Worm (Caenorhabditis elegans) whole organism, L4 larva: ENCODE data around the gene srx-13.

Experiments
- F26F4.8 ChIP-seq: fragments of 200-800 bp; sonication (Bioruptor generic); conservative IDR thresholded peaks from 2 replicates; pipeline ENCODE4 v1.3.6; 2022; ENCODE audit warnings: missing genetic modification characterization, missing compliant biosample characterization
- F44E2.7 ChIP-seq: fragments of 200-800 bp; sonication (Bioruptor generic); IDR thresholded peaks from 2 replicates; pipeline ENCODE4 v2.1.2; 2022; ENCODE audit warnings: missing genetic modification characterization, missing compliant biosample characterization
- T26A8.4 ChIP-seq: fragments of 200-800 bp; sonication (Bioruptor generic); IDR thresholded peaks from 2 replicates; pipeline ENCODE4 v1.3.6; 2022; ENCODE audit warnings: missing genetic modification characterization, missing compliant biosample characterization
- aha-1 ChIP-seq: fragments of 150-350 bp; peaks from one replicate; lab custom pipeline; 2014; ENCODE audit warnings: missing biosample characterization, missing genetic modification characterization
- aly-2 ChIP-seq: sonication (generic microtip); optimal IDR thresholded peaks from 2 replicates; lab custom pipeline; 2018; ENCODE audit warnings: missing biosample characterization, missing genetic modification characterization
- attf-4 ChIP-seq: sonication (generic microtip); optimal IDR thresholded peaks from 3 replicates; lab custom pipeline; 2017; ENCODE audit warnings: missing biosample characterization, missing genetic modification characterization
- ceh-32 ChIP-seq: sonication (generic microtip); optimal IDR thresholded peaks from 2 replicates; lab custom pipeline; 2016; ENCODE audit warnings: mild to moderate bottlenecking, missing genetic modification characterization, missing compliant biosample characterization; ENCODE audit not compliant: poor library complexity
- daf-16 ChIP-seq, 3 experiments: sonication (generic microtip); optimal IDR thresholded peaks; 2 replicates each; lab custom pipeline; 2016 to 2017; ENCODE audit warnings: missing genetic modification characterization in 3 of 3, missing genetic modification reagents in 3 of 3, mild to moderate bottlenecking in 2 of 3, missing compliant biosample characterization in 2 of 3, missing biosample characterization in 1 of 3, moderate library complexity in 1 of 3
- dmd-6 ChIP-seq: fragments of 200-800 bp; sonication (Bioruptor generic); IDR thresholded peaks from 2 replicates; pipeline ENCODE4 v1.3.6; 2022; ENCODE audit warnings: missing genetic modification reagents, missing genetic modification characterization, missing compliant biosample characterization
- dmd-8 ChIP-seq: fragments of 200-800 bp; sonication (Bioruptor generic); IDR thresholded peaks from 2 replicates; pipeline ENCODE4 v1.3.6; 2022; ENCODE audit warnings: missing genetic modification characterization, missing compliant biosample characterization
- dmd-9 ChIP-seq: fragments of 200-800 bp; sonication (Bioruptor generic); IDR thresholded peaks from 2 replicates; pipeline ENCODE4 v1.3.6; 2022; ENCODE audit warnings: missing genetic modification reagents, missing genetic modification characterization, missing compliant biosample characterization
- dpl-1 ChIP-seq: fragments of 150-350 bp; optimal IDR thresholded peaks from 2 replicates; lab custom pipeline; 2014; ENCODE audit warnings: missing biosample characterization, missing genetic modification reagents, missing genetic modification characterization
- duxl-1 ChIP-seq: sonication (generic microtip); optimal IDR thresholded peaks from 2 replicates; lab custom pipeline; 2016; ENCODE audit warnings: mild to moderate bottlenecking, missing genetic modification characterization, moderate library complexity, missing compliant biosample characterization; ENCODE audit not compliant: poor library complexity
- dve-1 ChIP-seq: sonication (generic microtip); optimal IDR thresholded peaks from 2 replicates; lab custom pipeline; 2017; ENCODE audit warnings: antibody characterized with exemption, mild to moderate bottlenecking, missing genetic modification characterization, missing compliant biosample characterization; ENCODE audit not compliant: insufficient read depth
- egl-43 ChIP-seq: fragments of 200-800 bp; sonication (Bioruptor generic); IDR thresholded peaks from 2 replicates; pipeline ENCODE4 v1.3.6; 2022; ENCODE audit warnings: missing genetic modification reagents, missing genetic modification characterization, missing compliant biosample characterization
- fkh-10 ChIP-seq: fragments of 150-350 bp; optimal IDR thresholded peaks from 2 replicates; lab custom pipeline; 2014; ENCODE audit warnings: missing biosample characterization, missing genetic modification reagents, missing genetic modification characterization
- hlh-11 ChIP-seq: fragments of 200-800 bp; sonication (Bioruptor generic); optimal IDR thresholded peaks from 2 replicates; lab custom pipeline; 2018; ENCODE audit warnings: mild to moderate bottlenecking, missing genetic modification characterization, missing compliant biosample characterization
- lim-7 ChIP-seq: fragments of 200-800 bp; sonication (Bioruptor generic); IDR thresholded peaks from 2 replicates; pipeline ENCODE4 v1.3.6; 2022; ENCODE audit warnings: missing genetic modification characterization, missing compliant biosample characterization
- lin-13 ChIP-seq: fragments of 150-350 bp; optimal IDR thresholded peaks from 2 replicates; lab custom pipeline; 2014; ENCODE audit warnings: missing biosample characterization, missing genetic modification reagents, missing genetic modification characterization
- lin-29 ChIP-seq: fragments of 200-800 bp; sonication (Bioruptor generic); IDR thresholded peaks from 2 replicates; pipeline ENCODE4 v1.3.6; 2022; ENCODE audit warnings: missing genetic modification reagents, missing genetic modification characterization, missing compliant biosample characterization
- lin-39 ChIP-seq: fragments of 150-350 bp; optimal IDR thresholded peaks from 2 replicates; lab custom pipeline; 2014; ENCODE audit warnings: missing biosample characterization, missing genetic modification reagents, missing genetic modification characterization
- madf-9 ChIP-seq: fragments of 200-800 bp; sonication (Bioruptor generic); conservative IDR thresholded peaks from 2 replicates; pipeline ENCODE4 v1.3.6; 2022; ENCODE audit warnings: missing genetic modification reagents, missing genetic modification characterization, missing compliant biosample characterization
- mdl-1 ChIP-seq, 2 experiments: fragments of 150-350 bp in 1 of 2; sonication (generic microtip) in 1 of 2; optimal IDR thresholded peaks; 2 replicates each; lab custom pipeline; 2014 to 2017; ENCODE audit warnings: missing biosample characterization in 2 of 2, missing genetic modification characterization in 2 of 2
- mep-1 ChIP-seq: fragments of 150-350 bp; sonication (generic microtip); optimal IDR thresholded peaks from 3 replicates; lab custom pipeline; 2014; ENCODE audit warnings: missing biosample characterization, missing genetic modification characterization
- nhr-102 ChIP-seq: sonication (generic microtip); optimal IDR thresholded peaks from 2 replicates; lab custom pipeline; 2016; ENCODE audit warnings: mild to moderate bottlenecking, missing genetic modification characterization, moderate library complexity, missing compliant biosample characterization
- nhr-25 ChIP-seq: sonication (generic microtip); optimal IDR thresholded peaks from 2 replicates; lab custom pipeline; 2017; ENCODE audit warnings: missing genetic modification characterization, mild to moderate bottlenecking, missing compliant biosample characterization, antibody characterized with exemption, moderate library complexity, borderline replicate concordance; ENCODE audit not compliant: insufficient read depth
- nhr-28 ChIP-seq: fragments of 150-350 bp; optimal IDR thresholded peaks from 2 replicates; lab custom pipeline; 2014; ENCODE audit warnings: missing biosample characterization, missing genetic modification characterization
- nhr-77 ChIP-seq: fragments of 150-350 bp; optimal IDR thresholded peaks from 2 replicates; lab custom pipeline; 2014; ENCODE audit warnings: missing biosample characterization, missing genetic modification characterization
- pha-4 ChIP-seq, 2 experiments: fragments of 150-350 bp in 1 of 2; fragments of 200-800 bp in 1 of 2; sonication (Bioruptor generic) in 1 of 2; IDR thresholded peaks in 1 of 2; optimal IDR thresholded peaks in 1 of 2; 2 replicates each; pipeline versions ENCODE4 v1.3.6 to Lab custom; 2014 to 2022; ENCODE audit warnings: missing genetic modification characterization in 2 of 2, missing genetic modification reagents in 2 of 2, missing biosample characterization in 1 of 2, missing compliant biosample characterization in 1 of 2
- php-3 ChIP-seq: fragments of 200-800 bp; sonication (Bioruptor generic); IDR thresholded peaks from 2 replicates; pipeline ENCODE4 v1.3.6; 2022; ENCODE audit warnings: missing genetic modification reagents, missing genetic modification characterization, missing compliant biosample characterization
- pqm-1 ChIP-seq: sonication (generic microtip); optimal IDR thresholded peaks from 2 replicates; lab custom pipeline; 2017; ENCODE audit warnings: missing biosample characterization, missing genetic modification characterization
- set-16 ChIP-seq: fragments of 200-800 bp; sonication (Bioruptor generic); IDR thresholded peaks from 2 replicates; pipeline ENCODE4 v1.3.6; 2022; ENCODE audit warnings: missing genetic modification reagents, missing genetic modification characterization, missing compliant biosample characterization
- snpc-1.2 ChIP-seq: fragments of 200-800 bp; sonication (Bioruptor generic); IDR thresholded peaks from 2 replicates; pipeline ENCODE4 v1.3.6; 2022; ENCODE audit warnings: missing genetic modification reagents, missing genetic modification characterization, missing compliant biosample characterization
- unc-39 ChIP-seq: sonication (generic microtip); optimal IDR thresholded peaks from 2 replicates; lab custom pipeline; 2017; ENCODE audit warnings: missing biosample characterization, missing genetic modification characterization
- unc-62 ChIP-seq, 3 experiments: fragments of 150-350 bp in 1 of 3; sonication (generic microtip); optimal IDR thresholded peaks in 2 of 3; peaks in 1 of 3; 1 replicate in 1 of 3; 2 replicates in 2 of 3; lab custom pipeline; 2014 to 2017; ENCODE audit warnings: missing biosample characterization in 3 of 3, missing genetic modification characterization in 3 of 3, missing genetic modification reagents in 3 of 3, missing genotype in 1 of 3
- zfp-3 ChIP-seq: fragments of 200-800 bp; sonication (Bioruptor generic); conservative IDR thresholded peaks from 2 replicates; pipeline ENCODE4 v1.3.6; 2022; ENCODE audit warnings: missing genetic modification reagents, missing genetic modification characterization, missing compliant biosample characterization

Gene srx-13

ce11 chrIV:1148425-1149151, 30.1 kb upstream of the srx-13 start (continued):
- TF ChIP-seq lin-13 (GFP tag; lab: Kevin White, UChicago) (no peak), dmd-8 (GFP tag; lab: Robert Waterston, UW) (no peak), nhr-25 (tag; lab: Kevin White, UChicago) (no peak), nhr-102 (tag; lab: Kevin White, UChicago) (no peak), nhr-28 (tag; lab: Kevin White, UChicago) (peak; percentile 84), dmd-9 (no peak), F26F4.8 (no peak), fkh-10 (GFP tag; lab: Kevin White, UChicago) (no peak), unc-39 (no peak), dpl-1 (no peak)

ce11 chrIV:1147594-1147993, 29.1 kb upstream of the srx-13 start:
- TF ChIP-seq mdl-1 (tag; optimal IDR thresholded peaks at IDR 0.05; lab: Kevin White, UChicago) (peak in 1 of 2 experiments; percentile 30), dmd-6 (GFP tag; lab: Robert Waterston, UW) (peak; percentile 86), lin-29 (GFP tag; lab: Robert Waterston, UW) (no peak), ceh-32 (no peak), dmd-9 (no peak), daf-16 (GFP tag; optimal IDR thresholded peaks at IDR 0.05; lab: Kevin White, UChicago) (no peak), daf-16 (tag; optimal IDR thresholded peaks at IDR 0.05; lab: Kevin White, UChicago) (peak; percentile 93), lin-39 (tag; lab: Kevin White, UChicago) (no peak), duxl-1 (tag; lab: Kevin White, UChicago) (no peak), pqm-1 (peak; percentile 93), nhr-77 (peak; percentile 26), unc-39 (no peak), aha-1 (no peak), pha-4 (GFP tag; IDR thresholded peaks at IDR 0.05; lab: Robert Waterston, UW) (no peak), pha-4 (tag; optimal IDR thresholded peaks at IDR 0.05; lab: Kevin White, UChicago) (no peak), madf-9 (GFP tag; lab: Robert Waterston, UW) (no peak), snpc-1.2 (GFP tag; lab: Robert Waterston, UW) (no peak), dve-1 (tag; lab: Kevin White, UChicago) (peak; percentile 45), hlh-11 (tag; lab: Kevin White, UChicago) (peak; percentile 59), mep-1 (tag; lab: Kevin White, UChicago) (no peak), zfp-3 (GFP tag; lab: Robert Waterston, UW) (no peak), nhr-28 (tag; lab: Kevin White, UChicago) (peak; percentile 92)

- TF ChIP-seq aha-1 (peak; percentile 38), T26A8.4 (GFP tag; lab: Robert Waterston, UW) (no peak), egl-43 (GFP tag; lab: Robert Waterston, UW) (no peak)
Measured at ce11 chrIV:1136658-1137057, 18.2 kb upstream of the srx-13 start, which contains the start of gene C44B12.6. TSS of gene C44B12.6 (minus strand) at chrIV:1136758.

DNA sequence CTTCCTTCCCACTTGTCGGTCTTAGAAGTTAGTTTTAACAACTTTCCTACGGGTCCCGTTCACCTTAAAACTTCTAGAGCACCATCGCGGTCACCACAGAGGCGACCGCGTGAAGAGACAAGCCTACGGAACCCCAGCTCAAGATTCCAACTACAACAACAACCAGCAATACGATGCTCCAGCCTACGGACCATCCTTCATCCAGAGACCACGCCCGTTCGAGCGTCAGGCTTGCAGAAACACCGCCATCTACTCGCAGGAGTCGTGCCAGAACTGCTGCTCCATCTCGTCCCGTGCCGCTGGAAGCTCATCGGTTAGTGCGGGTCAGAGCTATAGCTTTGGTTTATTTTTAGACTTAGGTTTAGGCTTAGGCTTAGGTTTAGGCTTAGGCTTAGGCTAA, 9.4 kb upstream of the srx-13 start:
- TF ChIP-seq attf-4 (tag; lab: Kevin White, UChicago) (no peak), F44E2.7 (GFP tag; lab: Robert Waterston, UW) (0 out of 2 replicates have a peak, but pooled peaks have one; percentile 12), set-16 (GFP tag; lab: Robert Waterston, UW) (peak; percentile 56; the same call in 1 of the 2 replicates), lin-29 (GFP tag; lab: Robert Waterston, UW) (no peak), php-3 (GFP tag; lab: Robert Waterston, UW) (0 out of 2 replicates have a peak, but pooled peaks have one; percentile 9), lim-7 (GFP tag; lab: Robert Waterston, UW) (0 out of 2 replicates have a peak, but pooled peaks have one; percentile 25), unc-62 (GFP tag; optimal IDR thresholded peaks at IDR 0.05 in 1 of 2; lab: Kevin White, UChicago) (peak in 1 of 2 experiments; percentile 4), unc-62 (tag; optimal IDR thresholded peaks at IDR 0.05; lab: Kevin White, UChicago) (no peak), aly-2 (no peak)
